Worm (Caenorhabditis elegans): Measurements from ENCODE around the gene F43C11.2.

DNA sequence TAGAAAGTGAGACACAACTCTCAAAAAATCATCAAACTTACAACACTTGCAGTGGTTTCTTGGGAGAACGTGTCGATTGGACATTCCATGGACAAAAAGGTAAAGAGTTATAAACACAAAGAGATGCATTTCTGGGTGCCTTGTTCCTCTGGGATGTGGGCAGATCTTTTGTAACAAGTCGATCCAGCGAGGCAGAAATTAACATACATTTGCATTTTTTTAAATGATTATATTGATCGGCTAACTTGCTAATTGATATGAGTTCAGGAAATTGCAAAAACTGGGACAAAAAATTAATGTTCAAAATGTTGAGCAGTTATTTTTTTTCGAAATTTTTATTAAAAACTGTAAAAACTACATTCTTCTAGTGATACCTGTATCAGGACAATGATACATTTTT is 23.2 kb downstream of the F43C11.2 start, which contains the start of gene F16G10.6:
- TF ChIP-seq hlh-12 (tag; optimal IDR thresholded peaks at IDR 0.05): no peak
- no peak for TF ChIP-seq ama-1 (optimal IDR thresholded peaks at IDR 0.05)
- TF ChIP-seq ama-1 (GFP tag; optimal IDR thresholded peaks at IDR 0.05): no peak
- TF ChIP-seq ceh-27 (GFP tag; optimal IDR thresholded peaks at IDR 0.05): no peak
- no peak for TF ChIP-seq dpl-1 (GFP tag; optimal IDR thresholded peaks at IDR 0.05)
- TF ChIP-seq die-1 (tag; optimal IDR thresholded peaks at IDR 0.05): no peak
- no peak for TF ChIP-seq F37B4.10 (GFP tag; IDR thresholded peaks at IDR 0.05)
- TF ChIP-seq snpc-4 (GFP tag; optimal IDR thresholded peaks at IDR 0.05): no peak
- no peak for TF ChIP-seq snpc-4 (tag; optimal IDR thresholded peaks at IDR 0.05)
- no peak for TF ChIP-seq unc-62 (GFP tag; optimal IDR thresholded peaks at IDR 0.05)
- no peak for TF ChIP-seq lsl-1 (GFP tag; optimal IDR thresholded peaks at IDR 0.05)
- TF ChIP-seq tbx-9 (tag; optimal IDR thresholded peaks at IDR 0.05; ENCODE audit: borderline replicate concordance): no peak
- no peak for TF ChIP-seq F10E7.11 (tag; optimal IDR thresholded peaks at IDR 0.05)
- no peak for TF ChIP-seq ztf-6 (GFP tag; IDR thresholded peaks at IDR 0.05)

All from whole organism, young adult.